Fruit fly (Drosophila melanogaster): ENCODE data around the gene CG33722.

dm6 chr3R:8282727-8283126, 38.9 kb downstream of the CG33722 start:
- no peak for TF ChIP-seq kay (GFP tag; ENCODE audit: borderline replicate concordance)
- no peak for TF ChIP-seq CG12768 (GFP tag; optimal IDR thresholded peaks at IDR 0.05)
- no peak for TF ChIP-seq CG7101 (tag; optimal IDR thresholded peaks at IDR 0.05)
- no peak for TF ChIP-seq ovo (GFP tag; optimal IDR thresholded peaks at IDR 0.05)
- no peak for TF ChIP-seq bab1 (GFP tag; optimal IDR thresholded peaks at IDR 0.05)
- no peak for TF ChIP-seq CG33017 (tag; optimal IDR thresholded peaks at IDR 0.05)
- TF ChIP-seq Crg-1 (GFP tag; optimal IDR thresholded peaks at IDR 0.05): no peak
- no peak for TF ChIP-seq Clk (GFP tag; optimal IDR thresholded peaks at IDR 0.05)
- no peak for TF ChIP-seq CG11617 (GFP tag; optimal IDR thresholded peaks at IDR 0.05)
- no peak for TF ChIP-seq toe (GFP tag; optimal IDR thresholded peaks at IDR 0.05)
- TF ChIP-seq Mnt (GFP tag; optimal IDR thresholded peaks at IDR 0.05): no peak
